Worm (Caenorhabditis elegans) whole organism, L4 larva: ENCODE results near the gene fkb-4.
A peak's percentile ranks its signal among the peaks of the same experiment; 100 is the strongest.

Experiments used
- F37D6.2 ChIP-seq: sonication (generic microtip); optimal IDR thresholded peaks from 2 replicates; lab custom pipeline; 2016; ENCODE audit warnings: mild to moderate bottlenecking, missing genetic modification characterization, missing compliant biosample characterization
- Y105C5A.15 ChIP-seq: fragments of 200-800 bp; sonication (Bioruptor generic); IDR thresholded peaks from 2 replicates; pipeline ENCODE4 v1.3.6; 2022; ENCODE audit warnings: missing genetic modification characterization, missing compliant biosample characterization
- Y48G9A.11 ChIP-seq: fragments of 200-800 bp; sonication (Bioruptor generic); IDR thresholded peaks from 2 replicates; pipeline ENCODE4 v1.3.6; 2022; ENCODE audit warnings: missing genetic modification reagents, missing genetic modification characterization, missing compliant biosample characterization
- cey-2 ChIP-seq: sonication (generic microtip); optimal IDR thresholded peaks from 3 replicates; lab custom pipeline; 2017; ENCODE audit warnings: missing genetic modification characterization, mild to moderate bottlenecking, missing compliant biosample characterization, antibody characterized with exemption, borderline replicate concordance; ENCODE audit not compliant: insufficient read depth
- daf-16 ChIP-seq, 3 experiments: sonication (generic microtip); optimal IDR thresholded peaks; 2 replicates each; lab custom pipeline; 2016 to 2017; ENCODE audit warnings: missing genetic modification characterization in 3 of 3, missing genetic modification reagents in 3 of 3, mild to moderate bottlenecking in 2 of 3, missing compliant biosample characterization in 2 of 3, missing biosample characterization in 1 of 3, moderate library complexity in 1 of 3
- dmd-8 ChIP-seq: fragments of 200-800 bp; sonication (Bioruptor generic); IDR thresholded peaks from 2 replicates; pipeline ENCODE4 v1.3.6; 2022; ENCODE audit warnings: missing genetic modification characterization, missing compliant biosample characterization
- dmd-9 ChIP-seq: fragments of 200-800 bp; sonication (Bioruptor generic); IDR thresholded peaks from 2 replicates; pipeline ENCODE4 v1.3.6; 2022; ENCODE audit warnings: missing genetic modification reagents, missing genetic modification characterization, missing compliant biosample characterization
- dpl-1 ChIP-seq: fragments of 150-350 bp; optimal IDR thresholded peaks from 2 replicates; lab custom pipeline; 2014; ENCODE audit warnings: missing biosample characterization, missing genetic modification reagents, missing genetic modification characterization
- duxl-1 ChIP-seq: sonication (generic microtip); optimal IDR thresholded peaks from 2 replicates; lab custom pipeline; 2016; ENCODE audit warnings: mild to moderate bottlenecking, missing genetic modification characterization, moderate library complexity, missing compliant biosample characterization; ENCODE audit not compliant: poor library complexity
- fos-1 ChIP-seq: fragments of 150-350 bp; optimal IDR thresholded peaks from 2 replicates; lab custom pipeline; 2014; ENCODE audit warnings: missing biosample characterization, missing genetic modification characterization
- hif-1 ChIP-seq, 2 experiments: sonication (generic microtip); optimal IDR thresholded peaks; 2 replicates each; lab custom pipeline; 2016 to 2017; ENCODE audit warnings: missing compliant biosample characterization in 2 of 2, missing genetic modification characterization in 2 of 2, missing genetic modification reagents in 2 of 2, missing genotype in 2 of 2, mild to moderate bottlenecking in 1 of 2
- lin-15B ChIP-seq: fragments of 150-350 bp; sonication (generic microtip); optimal IDR thresholded peaks from 3 replicates; lab custom pipeline; 2014; ENCODE audit warnings: missing biosample characterization, missing genetic modification characterization
- lin-38 ChIP-seq: fragments of 200-800 bp; sonication (Bioruptor generic); IDR thresholded peaks from 2 replicates; pipeline ENCODE4 v1.3.6; 2022; ENCODE audit warnings: missing genetic modification reagents, missing genetic modification characterization, missing compliant biosample characterization
- madf-9 ChIP-seq: fragments of 200-800 bp; sonication (Bioruptor generic); conservative IDR thresholded peaks from 2 replicates; pipeline ENCODE4 v1.3.6; 2022; ENCODE audit warnings: missing genetic modification reagents, missing genetic modification characterization, missing compliant biosample characterization
- mdt-29 ChIP-seq: fragments of 200-800 bp; sonication (Bioruptor generic); IDR thresholded peaks from 2 replicates; pipeline ENCODE4 v1.3.6; 2022; ENCODE audit warnings: missing genetic modification reagents, missing genetic modification characterization, missing compliant biosample characterization
- mxl-3 ChIP-seq: fragments of 200-800 bp; sonication (Bioruptor generic); optimal IDR thresholded peaks from 2 replicates; lab custom pipeline; 2018; ENCODE audit warnings: mild to moderate bottlenecking, missing genetic modification characterization, missing compliant biosample characterization
- nhr-237 ChIP-seq: sonication (generic microtip); optimal IDR thresholded peaks from 2 replicates; lab custom pipeline; 2017; ENCODE audit warnings: missing biosample characterization, missing genetic modification characterization
- nhr-28 ChIP-seq: fragments of 150-350 bp; optimal IDR thresholded peaks from 2 replicates; lab custom pipeline; 2014; ENCODE audit warnings: missing biosample characterization, missing genetic modification characterization
- nhr-42 ChIP-seq: fragments of 200-800 bp; sonication (Bioruptor generic); IDR thresholded peaks from 2 replicates; pipeline ENCODE4 v1.3.6; 2022; ENCODE audit warnings: missing genetic modification characterization, missing compliant biosample characterization
- nhr-48 ChIP-seq: sonication (generic microtip); optimal IDR thresholded peaks from 2 replicates; lab custom pipeline; 2016; ENCODE audit warnings: mild to moderate bottlenecking, missing genetic modification characterization, missing compliant biosample characterization
- nhr-77 ChIP-seq: fragments of 150-350 bp; optimal IDR thresholded peaks from 2 replicates; lab custom pipeline; 2014; ENCODE audit warnings: missing biosample characterization, missing genetic modification characterization
- pha-4 ChIP-seq, 2 experiments: fragments of 150-350 bp in 1 of 2; fragments of 200-800 bp in 1 of 2; sonication (Bioruptor generic) in 1 of 2; IDR thresholded peaks in 1 of 2; optimal IDR thresholded peaks in 1 of 2; 2 replicates each; pipeline versions ENCODE4 v1.3.6 to Lab custom; 2014 to 2022; ENCODE audit warnings: missing genetic modification characterization in 2 of 2, missing genetic modification reagents in 2 of 2, missing biosample characterization in 1 of 2, missing compliant biosample characterization in 1 of 2
- saeg-2 ChIP-seq: fragments of 200-800 bp; sonication (Bioruptor generic); IDR thresholded peaks from 2 replicates; pipeline ENCODE4 v1.3.6; 2022; ENCODE audit warnings: missing genetic modification reagents, missing genetic modification characterization, missing compliant biosample characterization
- skn-1 ChIP-seq: fragments of 150-350 bp; optimal IDR thresholded peaks from 2 replicates; lab custom pipeline; 2014; ENCODE audit warnings: missing biosample characterization, missing genetic modification characterization
- snpc-1.2 ChIP-seq: fragments of 200-800 bp; sonication (Bioruptor generic); IDR thresholded peaks from 2 replicates; pipeline ENCODE4 v1.3.6; 2022; ENCODE audit warnings: missing genetic modification reagents, missing genetic modification characterization, missing compliant biosample characterization
- spr-1 ChIP-seq: sonication (generic microtip); optimal IDR thresholded peaks from 2 replicates; lab custom pipeline; 2016; ENCODE audit warnings: mild to moderate bottlenecking, missing genetic modification characterization, missing compliant biosample characterization
- spr-3 ChIP-seq: fragments of 200-800 bp; sonication (Bioruptor generic); optimal IDR thresholded peaks from 2 replicates; lab custom pipeline; 2018; ENCODE audit warnings: mild to moderate bottlenecking, missing genetic modification characterization, missing compliant biosample characterization
- tag-97 ChIP-seq: fragments of 200-800 bp; sonication (Bioruptor generic); IDR thresholded peaks from 2 replicates; pipeline ENCODE4 v1.3.6; 2022; ENCODE audit warnings: missing genetic modification characterization, missing compliant biosample characterization
- tra-1 ChIP-seq: fragments of 200-800 bp; sonication (Bioruptor generic); IDR thresholded peaks from 2 replicates; pipeline ENCODE4 v1.3.6; 2022; ENCODE audit warnings: missing genetic modification reagents, missing genetic modification characterization, missing compliant biosample characterization
- vab-7 ChIP-seq: fragments of 200-800 bp; sonication (Bioruptor generic); IDR thresholded peaks from 2 replicates; pipeline ENCODE4 v1.3.6; 2022; ENCODE audit warnings: missing genetic modification reagents, missing genetic modification characterization, missing compliant biosample characterization

fkb-4 gene

DNA sequence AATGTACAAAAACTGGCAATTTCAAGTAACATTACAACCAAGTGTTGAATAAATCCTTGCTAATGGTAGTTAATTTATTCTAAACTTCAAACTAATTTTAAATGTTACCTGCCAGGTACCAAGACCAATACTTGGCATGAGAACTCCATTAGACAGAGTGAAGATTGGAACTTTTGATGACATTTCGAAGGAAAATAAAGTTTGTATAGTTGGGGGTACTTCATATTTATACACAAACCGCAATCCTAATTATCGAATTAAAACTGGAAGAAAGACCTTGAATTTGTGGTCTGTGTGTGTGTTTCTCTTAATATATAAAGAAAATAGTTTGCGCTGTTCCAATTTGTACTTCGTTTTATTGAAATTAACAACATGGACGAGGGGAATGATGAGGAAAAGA, 22.9 kb upstream of the fkb-4 start, which contains the start of gene ZC443.1:
TSS of gene ZC443.1 (minus strand) at position 205 of the 400 bp plus-strand sequence.
- no peak for TF ChIP-seq vab-7 (GFP tag; lab: Robert Waterston, UW)
- no peak for TF ChIP-seq cey-2 (tag; lab: Kevin White, UChicago)
- TF ChIP-seq tag-97 (GFP tag; lab: Robert Waterston, UW), result no peak
- no peak for TF ChIP-seq tra-1 (GFP tag; lab: Robert Waterston, UW)
- no peak for TF ChIP-seq dmd-8
- no peak for TF ChIP-seq nhr-237 (tag; lab: Kevin White, UChicago)
- no peak for TF ChIP-seq pha-4 (GFP tag; IDR thresholded peaks at IDR 0.05; lab: Robert Waterston, UW)
- TF ChIP-seq pha-4 (tag; optimal IDR thresholded peaks at IDR 0.05; lab: Kevin White, UChicago), result no peak
- TF ChIP-seq hif-1 (tag; optimal IDR thresholded peaks at IDR 0.05; lab: Kevin White, UChicago), result no peak
- no peak for TF ChIP-seq lin-38 (GFP tag; lab: Robert Waterston, UW)
- TF ChIP-seq nhr-42 (GFP tag; lab: Robert Waterston, UW), result no peak

DNA sequence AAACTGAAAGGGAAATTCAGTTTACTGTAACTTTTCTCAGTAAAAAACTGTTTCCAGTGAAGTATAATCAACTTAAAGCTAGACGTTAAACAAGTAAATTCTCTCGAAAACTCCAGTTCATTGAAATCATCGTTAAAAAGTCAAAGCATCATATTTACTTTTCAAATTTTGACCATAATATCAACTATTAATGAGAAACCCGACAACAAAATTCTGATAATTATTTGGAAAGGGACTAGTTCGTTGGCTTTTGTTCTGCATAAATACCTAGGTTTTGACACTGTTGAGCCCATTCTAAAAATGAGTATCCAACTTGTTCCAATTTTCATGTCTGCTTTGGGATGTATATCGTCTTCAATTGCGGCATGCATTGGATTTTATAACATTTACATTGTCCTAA, 19.3 kb upstream of the fkb-4 start, which contains the start of gene ZC443.7:
TSS of gene ZC443.7 (plus strand) at position 301 of the 400 bp plus-strand sequence.
- TF ChIP-seq skn-1 (tag; lab: Kevin White, UChicago), result no peak
- TF ChIP-seq cey-2 (tag; lab: Kevin White, UChicago), result no peak
- no peak for TF ChIP-seq lin-15B (tag; lab: Kevin White, UChicago)
- no peak for TF ChIP-seq mxl-3 (GFP tag; lab: Kevin White, UChicago)
- TF ChIP-seq tra-1 (GFP tag; lab: Robert Waterston, UW), result no peak
- no peak for TF ChIP-seq snpc-1.2 (GFP tag; lab: Robert Waterston, UW)
- TF ChIP-seq madf-9, result no peak
- TF ChIP-seq, all 104 proteins: peak for 0

DNA sequence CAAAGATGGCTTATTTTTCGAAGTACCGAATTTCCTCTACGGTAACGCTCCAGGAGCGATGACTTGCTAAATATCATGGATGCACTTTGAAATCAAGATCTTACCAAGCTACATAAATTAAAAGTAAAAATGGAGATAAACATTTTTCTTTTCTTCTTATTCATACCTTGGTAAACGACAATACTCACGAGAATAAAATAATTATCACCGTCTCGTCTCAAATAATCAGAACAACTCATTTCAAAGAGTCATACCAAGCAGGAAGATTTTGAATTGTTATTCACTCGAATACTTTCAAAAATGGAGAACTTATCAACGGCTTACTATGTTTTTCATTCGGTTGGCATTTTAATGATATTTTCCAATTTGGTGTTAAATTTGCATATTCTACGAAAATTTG, 16.3 kb upstream of the fkb-4 start, which contains the start of gene srbc-45:
TSS of gene srbc-45 (plus strand) at position 301 of the 400 bp plus-strand sequence.
- TF ChIP-seq F37D6.2 (tag; lab: Kevin White, UChicago), result no peak
- no peak for TF ChIP-seq dmd-9 (GFP tag; lab: Robert Waterston, UW)
- no peak for TF ChIP-seq spr-3 (GFP tag; lab: Kevin White, UChicago)
- no peak for TF ChIP-seq Y48G9A.11 (GFP tag; lab: Robert Waterston, UW)
- no peak for TF ChIP-seq fos-1
- TF ChIP-seq nhr-42 (GFP tag; lab: Robert Waterston, UW), result no peak
- no peak for TF ChIP-seq dpl-1
- no peak for TF ChIP-seq nhr-77
- TF ChIP-seq duxl-1 (tag; lab: Kevin White, UChicago), result no peak
- no peak for TF ChIP-seq mdt-29 (GFP tag; lab: Robert Waterston, UW)
- no peak for TF ChIP-seq nhr-48

DNA sequence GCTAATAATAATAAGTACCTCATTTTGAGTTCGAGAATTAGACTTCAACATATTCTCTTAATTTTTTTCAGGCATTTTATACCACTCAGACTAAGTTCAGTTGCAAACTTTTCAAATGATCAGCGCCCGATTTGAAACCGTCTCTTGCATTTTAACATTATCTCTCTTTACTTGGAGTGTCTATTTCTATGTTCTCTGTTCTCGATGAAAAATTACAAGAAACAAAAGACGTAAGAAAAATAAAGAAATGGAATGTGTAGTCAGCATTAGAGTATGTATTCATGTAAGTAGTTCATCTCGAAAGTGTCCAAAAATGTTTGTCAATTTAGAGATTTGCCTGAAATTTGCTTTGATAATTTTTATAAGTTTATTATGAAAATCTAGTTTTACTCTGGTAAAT, 13.2 kb upstream of the fkb-4 start, which contains the start of gene ugt-3:
TSS of gene ugt-3 (minus strand) at position 101 of the 400 bp plus-strand sequence.
- TF ChIP-seq saeg-2, result no peak

DNA sequence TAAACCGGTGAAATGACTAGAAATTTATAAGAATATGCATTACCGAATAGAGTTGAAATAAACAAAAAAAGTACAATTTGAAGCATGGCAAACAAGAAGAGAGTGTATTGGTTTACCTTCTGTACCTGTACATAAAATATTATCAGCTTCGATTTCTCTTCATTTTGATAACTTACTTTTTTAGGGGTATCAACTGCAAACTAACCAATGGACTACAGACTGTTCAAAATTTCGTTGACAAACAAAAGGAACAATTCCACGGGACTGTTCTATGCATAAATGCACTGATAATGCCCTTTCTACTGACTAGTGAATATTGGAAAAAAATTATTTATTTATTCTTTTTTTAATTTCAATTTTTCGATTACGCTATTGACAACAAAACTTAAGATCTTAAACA, 11.1 kb upstream of the fkb-4 start, which contains the start of gene ugt-6:
TSS of gene ugt-6 (minus strand) at position 233 of the 400 bp plus-strand sequence.
- TF ChIP-seq spr-1 (tag; lab: Kevin White, UChicago), result no peak
- TF ChIP-seq nhr-28, result peak; percentile 75
- TF ChIP-seq daf-16 (GFP tag; optimal IDR thresholded peaks at IDR 0.05; lab: Kevin White, UChicago), result no peak
- peak; percentile 82 for TF ChIP-seq daf-16 (tag; optimal IDR thresholded peaks at IDR 0.05; lab: Kevin White, UChicago)
- no peak for TF ChIP-seq Y105C5A.15 (GFP tag; lab: Robert Waterston, UW)
- TF ChIP-seq lin-38 (GFP tag; lab: Robert Waterston, UW), result no peak
